Worm (Caenorhabditis elegans): ENCODE results near the gene spsb-2.

Gene spsb-2

DNA sequence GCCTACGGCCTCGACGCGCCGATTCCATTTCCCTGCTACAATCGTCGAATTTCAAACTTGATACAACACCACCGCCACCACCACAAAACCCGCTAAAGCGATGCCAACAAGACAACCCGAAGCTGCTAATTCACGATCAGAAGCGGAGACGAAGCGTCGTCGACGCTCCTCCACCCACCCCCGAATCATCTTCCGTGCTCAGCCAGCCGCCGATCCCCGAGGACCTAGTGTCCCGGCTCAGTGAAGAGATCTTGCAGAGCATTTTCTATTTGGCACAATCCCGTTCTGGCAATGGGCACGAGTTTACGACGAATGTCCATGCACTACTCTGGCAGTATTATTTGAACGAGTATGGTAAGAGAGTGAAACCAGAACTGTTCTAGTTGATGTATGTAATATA is 11.5 kb upstream of the spsb-2 start:
- TF ChIP-seq ztf-29 (GFP tag; IDR thresholded peaks at IDR 0.05) (no peak), tab-1 (GFP tag; IDR thresholded peaks at IDR 0.05) (no peak), flt-1 (GFP tag; IDR thresholded peaks at IDR 0.05) (no peak), T22C8.4 (GFP tag; IDR thresholded peaks at IDR 0.05) (no peak), cog-1 (tag; optimal IDR thresholded peaks at IDR 0.05) (no peak), klf-2 (GFP tag; conservative IDR thresholded peaks at IDR 0.05) (no peak), ztf-23 (GFP tag; IDR thresholded peaks at IDR 0.05) (no peak), med-1 (GFP tag; optimal IDR thresholded peaks at IDR 0.05; ENCODE audit: insufficient read depth) (no peak), ref-1 (GFP tag; conservative IDR thresholded peaks at IDR 0.05) (no peak)

- no peak for TF ChIP-seq cog-1 (tag; optimal IDR thresholded peaks at IDR 0.05)
- no peak for TF ChIP-seq ztf-29 (GFP tag; IDR thresholded peaks at IDR 0.05)
- no peak for TF ChIP-seq tab-1 (GFP tag; IDR thresholded peaks at IDR 0.05)
- no peak for TF ChIP-seq klf-2 (GFP tag; conservative IDR thresholded peaks at IDR 0.05)
- no peak for TF ChIP-seq ztf-23 (GFP tag; IDR thresholded peaks at IDR 0.05)
- no peak for TF ChIP-seq T22C8.4 (GFP tag; IDR thresholded peaks at IDR 0.05)
- TF ChIP-seq flt-1 (GFP tag; IDR thresholded peaks at IDR 0.05), result no peak
- no peak for TF ChIP-seq med-1 (GFP tag; optimal IDR thresholded peaks at IDR 0.05; ENCODE audit: insufficient read depth)
- TF ChIP-seq ref-1 (GFP tag; conservative IDR thresholded peaks at IDR 0.05), result no peak
These were observed 11.1 kb upstream of the spsb-2 start for ce11 chrII:15219033-15219432.

- TF ChIP-seq med-1 (GFP tag; optimal IDR thresholded peaks at IDR 0.05; ENCODE audit: insufficient read depth) (no peak), flt-1 (GFP tag; IDR thresholded peaks at IDR 0.05) (no peak), cog-1 (tag; optimal IDR thresholded peaks at IDR 0.05) (no peak), ref-1 (GFP tag; conservative IDR thresholded peaks at IDR 0.05) (no peak), ztf-23 (GFP tag; IDR thresholded peaks at IDR 0.05) (no peak), tab-1 (GFP tag; IDR thresholded peaks at IDR 0.05) (no peak), klf-2 (GFP tag; conservative IDR thresholded peaks at IDR 0.05) (no peak), ztf-29 (GFP tag; IDR thresholded peaks at IDR 0.05) (no peak), T22C8.4 (GFP tag; IDR thresholded peaks at IDR 0.05) (no peak)
These were observed 10.0 kb upstream of the spsb-2 start for ce11 chrII:15220116-15220515.

DNA sequence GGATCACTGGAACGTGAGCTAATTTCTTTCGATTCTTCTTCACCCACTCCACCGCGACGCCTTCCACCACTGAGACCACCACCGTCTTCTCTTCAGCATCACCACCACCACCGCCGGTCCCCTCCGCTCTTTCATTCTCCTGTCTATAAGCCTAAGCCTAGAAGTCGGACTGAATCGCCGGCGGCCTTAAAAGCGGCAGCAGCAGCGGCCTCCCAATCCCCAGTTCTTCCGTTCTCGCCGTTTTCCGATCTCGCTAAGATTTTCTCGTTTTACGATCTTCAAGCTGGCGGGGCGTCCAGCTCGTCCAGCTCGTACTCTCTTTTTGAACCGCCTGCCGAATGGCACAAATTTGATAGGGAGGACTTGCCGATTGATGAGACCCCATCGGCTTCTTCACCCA is 4.0 kb upstream of the spsb-2 start:
- TF ChIP-seq tab-1 (GFP tag; IDR thresholded peaks at IDR 0.05), result no peak
- TF ChIP-seq klf-2 (GFP tag; conservative IDR thresholded peaks at IDR 0.05), result no peak
- TF ChIP-seq med-1 (GFP tag; optimal IDR thresholded peaks at IDR 0.05; ENCODE audit: insufficient read depth), result no peak
- no peak for TF ChIP-seq T22C8.4 (GFP tag; IDR thresholded peaks at IDR 0.05)
- TF ChIP-seq flt-1 (GFP tag; IDR thresholded peaks at IDR 0.05), result no peak
- no peak for TF ChIP-seq ref-1 (GFP tag; conservative IDR thresholded peaks at IDR 0.05)
- no peak for TF ChIP-seq ztf-29 (GFP tag; IDR thresholded peaks at IDR 0.05)

- TF ChIP-seq ztf-29 (GFP tag; IDR thresholded peaks at IDR 0.05) (no peak), ztf-23 (GFP tag; IDR thresholded peaks at IDR 0.05) (no peak), cog-1 (tag; optimal IDR thresholded peaks at IDR 0.05) (no peak), T22C8.4 (GFP tag; IDR thresholded peaks at IDR 0.05) (no peak), med-1 (GFP tag; optimal IDR thresholded peaks at IDR 0.05; ENCODE audit: insufficient read depth) (no peak), tab-1 (GFP tag; IDR thresholded peaks at IDR 0.05) (no peak)
These were observed 3.3 kb upstream of the spsb-2 start for ce11 chrII:15226805-15227204.

DNA sequence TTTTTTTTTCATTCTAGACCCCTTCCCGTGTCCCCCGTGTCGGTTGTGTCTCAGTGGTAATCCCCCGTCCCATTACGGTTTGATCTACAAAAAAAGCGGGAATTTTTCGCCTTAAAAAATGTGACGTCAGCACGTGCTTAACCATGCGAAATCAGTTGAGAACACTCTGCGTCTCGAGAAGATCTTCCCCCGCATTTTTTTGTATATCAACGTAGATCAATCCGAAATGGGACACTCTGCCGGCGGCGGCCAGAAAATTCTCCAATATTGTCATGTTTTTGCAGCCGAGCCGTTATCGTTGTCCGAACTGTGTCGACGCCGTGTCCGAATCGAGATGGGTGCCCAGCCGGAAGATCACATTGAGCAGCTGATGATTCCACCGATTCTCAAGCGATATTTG is 2.1 kb upstream of the spsb-2 start:
- TF ChIP-seq med-1 (GFP tag; optimal IDR thresholded peaks at IDR 0.05; ENCODE audit: insufficient read depth) (no peak), tab-1 (GFP tag; IDR thresholded peaks at IDR 0.05) (no peak), klf-2 (GFP tag; conservative IDR thresholded peaks at IDR 0.05) (no peak), ref-1 (GFP tag; conservative IDR thresholded peaks at IDR 0.05) (no peak), ztf-29 (GFP tag; IDR thresholded peaks at IDR 0.05) (no peak), ztf-23 (GFP tag; IDR thresholded peaks at IDR 0.05) (no peak), T22C8.4 (GFP tag; IDR thresholded peaks at IDR 0.05) (no peak)

DNA sequence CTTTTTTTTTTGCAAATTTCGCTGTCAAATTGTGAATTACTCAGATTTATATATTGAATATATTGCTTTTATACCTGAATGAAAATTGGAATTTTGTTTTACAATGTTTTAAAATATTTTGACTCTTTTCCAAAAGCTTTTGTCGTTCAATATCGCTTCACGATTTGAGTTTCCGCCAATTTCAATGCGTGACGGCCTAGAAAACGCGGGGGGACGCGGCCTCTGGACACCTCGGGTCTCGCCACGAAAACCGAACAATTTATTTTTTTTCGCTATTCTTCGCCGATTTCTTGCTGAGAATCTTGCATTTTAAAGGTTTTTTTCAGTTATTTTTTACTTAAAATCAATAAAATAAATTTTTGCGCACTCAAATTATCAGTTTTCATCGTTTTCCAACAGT is 2.6 kb downstream of the spsb-2 start, which contains the start of gene Y46E12BL.2:
Gene Y46E12BL.2 (plus strand): TSS at position 243 of the 400 bp plus-strand sequence.
- TF ChIP-seq med-1 (GFP tag; optimal IDR thresholded peaks at IDR 0.05; ENCODE audit: insufficient read depth) (no peak), ztf-29 (GFP tag; IDR thresholded peaks at IDR 0.05) (0 out of 2 replicates have a peak, but pooled peaks have one; percentile 53), cog-1 (tag; optimal IDR thresholded peaks at IDR 0.05) (peak; percentile 13), flt-1 (GFP tag; IDR thresholded peaks at IDR 0.05) (peak; percentile 55; the same call in 1 of the 2 replicates), ztf-23 (GFP tag; IDR thresholded peaks at IDR 0.05) (peak; percentile 70; the same call in 1 of the 2 replicates)

- TF ChIP-seq T22C8.4 (GFP tag; IDR thresholded peaks at IDR 0.05) (no peak), ztf-23 (GFP tag; IDR thresholded peaks at IDR 0.05) (no peak), flt-1 (GFP tag; IDR thresholded peaks at IDR 0.05) (no peak), cog-1 (tag; optimal IDR thresholded peaks at IDR 0.05) (no peak), tab-1 (GFP tag; IDR thresholded peaks at IDR 0.05) (no peak), ref-1 (GFP tag; conservative IDR thresholded peaks at IDR 0.05) (no peak), med-1 (GFP tag; optimal IDR thresholded peaks at IDR 0.05; ENCODE audit: insufficient read depth) (no peak), klf-2 (GFP tag; conservative IDR thresholded peaks at IDR 0.05) (no peak), ztf-29 (GFP tag; IDR thresholded peaks at IDR 0.05) (no peak)
These were observed 3.1 kb downstream of the spsb-2 start for ce11 chrII:15233219-15233618.

DNA sequence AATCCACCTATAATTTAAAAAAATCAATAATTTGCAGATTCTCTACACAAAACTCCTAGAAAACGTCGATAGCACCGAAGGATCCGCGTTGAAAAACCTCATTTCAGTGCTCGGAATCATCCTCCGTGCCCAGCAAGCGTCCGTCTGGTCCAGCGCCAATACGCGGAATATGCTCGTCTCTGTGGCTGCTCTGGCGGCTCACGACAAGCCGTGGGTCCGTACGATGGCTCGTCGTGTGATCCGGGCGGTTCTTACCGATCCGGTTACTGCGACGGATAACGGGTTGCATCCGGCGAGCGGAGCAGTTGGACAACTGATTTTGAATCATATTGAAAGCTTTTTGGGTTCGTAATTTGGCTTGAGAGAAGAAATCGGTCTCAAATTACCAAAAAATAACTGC is 5.5 kb downstream of the spsb-2 start:
- TF ChIP-seq T22C8.4 (GFP tag; IDR thresholded peaks at IDR 0.05) (peak; percentile 16; the same call in 1 of the 2 replicates), med-1 (GFP tag; optimal IDR thresholded peaks at IDR 0.05; ENCODE audit: insufficient read depth) (no peak)

DNA sequence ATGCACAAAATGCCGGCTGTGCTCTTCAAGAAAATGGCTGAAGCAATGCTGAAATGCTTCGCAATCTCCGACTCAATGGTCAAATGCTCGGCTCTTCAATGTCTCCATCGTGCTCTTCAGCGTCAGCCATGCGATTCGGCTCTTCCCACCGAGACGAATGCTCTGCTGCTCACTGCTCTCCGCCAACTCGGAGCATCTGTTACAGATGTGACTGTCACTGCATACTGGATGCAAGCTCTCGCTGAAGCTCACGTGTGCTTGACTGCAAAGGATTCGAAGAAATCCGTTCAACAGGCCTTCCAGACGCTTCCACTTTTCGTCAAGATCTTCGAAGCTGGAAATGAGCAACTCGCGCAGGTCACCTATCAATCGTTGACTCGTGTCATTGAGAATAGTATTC is 7.0 kb downstream of the spsb-2 start:
- no peak for TF ChIP-seq ref-1 (GFP tag; conservative IDR thresholded peaks at IDR 0.05)
- TF ChIP-seq klf-2 (GFP tag; conservative IDR thresholded peaks at IDR 0.05), result no peak
- no peak for TF ChIP-seq ztf-23 (GFP tag; IDR thresholded peaks at IDR 0.05)
- no peak for TF ChIP-seq ztf-29 (GFP tag; IDR thresholded peaks at IDR 0.05)
- TF ChIP-seq cog-1 (tag; optimal IDR thresholded peaks at IDR 0.05), result no peak

Measured in whole organism, midembryonic.